Fruit fly (Drosophila melanogaster) Kc167 (cell line): Measurements from ENCODE around the gene CG15528.

Experiments used
- Myc ChIP-seq: fragments of >200 bp; optimal IDR thresholded peaks from 2 replicates; lab custom pipeline; 2017; ENCODE audit warnings: missing external identifiers
- h ChIP-seq: fragments of >200 bp; optimal IDR thresholded peaks from 3 replicates; lab custom pipeline; 2018; ENCODE audit warnings: missing external identifiers
- psq ChIP-seq: fragments of >200 bp; optimal IDR thresholded peaks from 2 replicates; lab custom pipeline; 2017; ENCODE audit warnings: missing external identifiers

DNA sequence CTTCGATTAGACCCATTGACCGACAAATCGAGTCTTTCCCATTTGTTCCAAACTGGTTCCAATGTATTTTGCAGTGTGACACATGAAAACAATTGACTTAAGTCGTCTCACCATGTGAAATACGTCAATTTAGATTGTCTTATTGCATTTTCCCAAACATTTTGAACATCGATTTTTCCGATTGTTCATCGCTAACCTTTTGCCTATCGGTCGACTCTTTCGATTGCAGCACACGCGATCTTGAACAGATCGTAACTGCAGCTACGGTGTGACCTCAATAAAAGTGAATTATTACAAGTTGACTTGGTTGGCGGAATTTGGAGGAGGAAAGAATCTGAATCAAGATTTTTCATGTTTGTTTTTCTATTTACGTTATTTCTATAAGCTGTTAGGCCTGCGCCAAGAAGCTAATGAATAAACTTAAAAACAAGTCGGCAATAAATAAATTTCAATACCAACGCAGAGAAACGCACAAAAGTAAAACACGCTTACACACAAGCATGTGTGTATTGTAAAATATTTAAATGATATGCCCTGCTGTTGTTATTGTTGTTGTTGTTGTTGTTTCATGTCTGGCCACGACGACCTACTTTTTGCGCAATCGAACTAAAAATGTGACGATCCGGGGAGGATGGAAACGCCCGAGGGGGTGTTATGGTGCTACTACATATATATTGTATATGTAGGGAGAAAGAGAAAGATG is 8.7 kb upstream of the CG15528 start:
- TF ChIP-seq Myc (lab: Kevin White, UChicago) (no peak), h (no peak), psq (no peak)
